Worm (Caenorhabditis elegans) whole organism, mixed stage, embryonic: ENCODE data around the gene col-130.

Source experiments
- ham-2 ChIP-seq: fragments of 200-800 bp; sonication (Bioruptor generic); optimal IDR thresholded peaks from 2 replicates; lab custom pipeline; 2018; ENCODE audit warnings: mild to moderate bottlenecking, missing genetic modification characterization, missing compliant biosample characterization
- nhr-12 ChIP-seq: fragments of 150-350 bp; optimal IDR thresholded peaks from 2 replicates; lab custom pipeline; 2014; ENCODE audit warnings: missing biosample characterization, missing genetic modification characterization
- sem-2 ChIP-seq: fragments of 200-800 bp; sonication (Bioruptor generic); optimal IDR thresholded peaks from 2 replicates; lab custom pipeline; 2018; ENCODE audit warnings: mild to moderate bottlenecking, missing genetic modification characterization, missing compliant biosample characterization
- snpc-4 ChIP-seq: fragments of 150-350 bp; optimal IDR thresholded peaks from 2 replicates; lab custom pipeline; 2014; ENCODE audit warnings: missing biosample characterization, missing genetic modification characterization
- sptf-1 ChIP-seq: sonication (generic microtip); optimal IDR thresholded peaks from 2 replicates; lab custom pipeline; 2017; ENCODE audit warnings: mild to moderate bottlenecking, missing genetic modification characterization, moderate library complexity, missing compliant biosample characterization
- unc-62 ChIP-seq: fragments of 150-350 bp; optimal IDR thresholded peaks from 2 replicates; lab custom pipeline; 2014; ENCODE audit warnings: missing biosample characterization, missing genetic modification reagents, missing genetic modification characterization

ce11 chrIV:12443936-12444335 lies 15.6 kb upstream of the col-130 start, which contains the start of gene C25G4.2:
- no peak for TF ChIP-seq sptf-1 (tag; lab: Kevin White, UChicago)
- TF ChIP-seq unc-62: no peak
- TF ChIP-seq nhr-12 (tag; lab: Kevin White, UChicago): no peak
- no peak for TF ChIP-seq snpc-4 (tag; lab: Kevin White, UChicago)
- TF ChIP-seq ham-2 (GFP tag; lab: Kevin White, UChicago): no peak
- no peak for TF ChIP-seq sem-2
